Fruit fly (Drosophila melanogaster) whole organism, adult: Measurements from ENCODE around the gene CG6409.

Experiments
- CG12768 ChIP-seq: fragments of 200-800 bp; sonication (Bioruptor generic); optimal IDR thresholded peaks from 2 replicates; lab custom pipeline; 2017; ENCODE audit warnings: missing biosample characterization, missing genetic modification characterization, mild to moderate bottlenecking, moderate library complexity, missing genetic modification reagents
- CG14711 ChIP-seq: fragments of 200-800 bp; sonication (Bioruptor generic); optimal IDR thresholded peaks from 2 replicates; lab custom pipeline; 2018; ENCODE audit warnings: missing biosample characterization, mild to moderate bottlenecking, missing genetic modification characterization, moderate library complexity
- CG1620 ChIP-seq: fragments of 200-800 bp; sonication (Bioruptor generic); optimal IDR thresholded peaks from 2 replicates; lab custom pipeline; 2016; ENCODE audit warnings: missing biosample characterization, missing genetic modification characterization
- CG7101 ChIP-seq: fragments of 200-800 bp; sonication (Bioruptor generic); optimal IDR thresholded peaks from 2 replicates; lab custom pipeline; 2018; ENCODE audit warnings: missing biosample characterization, mild to moderate bottlenecking, missing genetic modification characterization, moderate library complexity
- Crg-1 ChIP-seq: fragments of 200-800 bp; sonication (Bioruptor generic); optimal IDR thresholded peaks from 2 replicates; lab custom pipeline; 2016; ENCODE audit warnings: missing biosample characterization, missing genetic modification characterization
- Hr96 ChIP-seq: fragments of 200-800 bp; sonication (Bioruptor generic); optimal IDR thresholded peaks from 2 replicates; lab custom pipeline; 2016; ENCODE audit warnings: missing biosample characterization, missing genetic modification characterization
- bab1 ChIP-seq: fragments of 200-800 bp; sonication (Bioruptor generic); optimal IDR thresholded peaks from 3 replicates; lab custom pipeline; 2019; ENCODE audit warnings: missing biosample characterization, mild to moderate bottlenecking, missing genetic modification characterization, moderate library complexity
- toe ChIP-seq: fragments of 200-800 bp; sonication (Bioruptor generic); optimal IDR thresholded peaks from 2 replicates; lab custom pipeline; 2016; ENCODE audit warnings: missing biosample characterization, missing genetic modification characterization

DNA sequence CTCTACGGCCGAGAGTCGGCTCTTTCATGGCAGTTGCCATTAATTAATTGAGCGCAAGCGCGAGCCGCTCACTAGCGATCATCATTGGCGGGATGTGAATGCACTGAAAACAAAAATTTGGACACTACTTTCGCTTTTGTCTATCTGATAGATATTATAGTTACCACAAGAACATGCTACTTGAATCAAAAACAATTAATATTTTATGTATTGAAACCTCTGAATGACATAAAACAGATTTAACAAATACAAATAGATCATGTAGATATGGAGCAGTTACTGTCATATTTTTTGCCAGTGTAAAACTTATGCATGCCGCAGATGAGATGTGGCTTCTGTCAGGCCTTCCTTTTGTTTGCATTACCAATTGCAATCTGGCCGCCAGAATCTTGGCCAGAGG is 45.8 kb upstream of the CG6409 start:
- no peak for TF ChIP-seq CG12768 (GFP tag; lab: Kevin White, UChicago)
- TF ChIP-seq bab1 (GFP tag; lab: Kevin White, UChicago): no peak
- TF ChIP-seq CG7101 (tag; lab: Kevin White, UChicago): no peak
- TF ChIP-seq Hr96 (GFP tag; lab: Kevin White, UChicago): no peak
- TF ChIP-seq CG14711: no peak
- TF ChIP-seq CG1620: no peak
- TF ChIP-seq toe: no peak
- no peak for TF ChIP-seq Crg-1 (GFP tag; lab: Kevin White, UChicago)
